Worm (Caenorhabditis elegans) whole organism, midembryonic: ENCODE results near the gene sri-20.

Experiments
- T22C8.4 ChIP-seq: fragments of 200-800 bp; sonication (Bioruptor generic); IDR thresholded peaks from 2 replicates; pipeline ENCODE4 v1.3.6; 2022; ENCODE audit warnings: missing genetic modification characterization, missing compliant biosample characterization
- tab-1 ChIP-seq: fragments of 200-800 bp; sonication (Bioruptor generic); IDR thresholded peaks from 2 replicates; pipeline ENCODE4 v1.3.6; 2022; ENCODE audit warnings: missing genetic modification characterization, missing compliant biosample characterization
- ztf-29 ChIP-seq: fragments of 200-800 bp; sonication (Bioruptor generic); IDR thresholded peaks from 2 replicates; pipeline ENCODE4 v1.3.6; 2022; ENCODE audit warnings: missing genetic modification reagents, missing genetic modification characterization, missing compliant biosample characterization

- no peak for TF ChIP-seq ztf-29 (GFP tag; lab: Robert Waterston, UW)
- TF ChIP-seq tab-1: no peak
- TF ChIP-seq T22C8.4 (GFP tag; lab: Robert Waterston, UW): no peak
Measured at ce11 chrV:10357467-10357953, 10.8 kb upstream of the sri-20 start, which contains the start of gene ceeh-2.
